Fruit fly (Drosophila melanogaster): ENCODE measurements around the gene CG2182.

The CG2182 gene

dm6 chr3R:5620387-5620956 lies 39.2 kb downstream of the CG2182 start:
- TF ChIP-seq CG17801 (GFP tag; optimal IDR thresholded peaks at IDR 0.05; ENCODE audit: partially characterized antibody): no peak

- no peak for TF ChIP-seq CG17801 (GFP tag; optimal IDR thresholded peaks at IDR 0.05; ENCODE audit: partially characterized antibody)
These were observed 41.6 kb downstream of the CG2182 start for dm6 chr3R:5617923-5618623.

- no peak for TF ChIP-seq CG17801 (GFP tag; optimal IDR thresholded peaks at IDR 0.05; ENCODE audit: partially characterized antibody)
These were observed 44.2 kb downstream of the CG2182 start for dm6 chr3R:5615484-5615883.

- peak; percentile 55 for TF ChIP-seq CG17801 (GFP tag; optimal IDR thresholded peaks at IDR 0.05; ENCODE audit: partially characterized antibody)
These were observed 46.6 kb downstream of the CG2182 start, which contains the start of gene Atu for dm6 chr3R:5613114-5613443. Gene Atu, plus strand, starts transcription at chr3R:5613358.

- no peak for TF ChIP-seq CG17801 (GFP tag; optimal IDR thresholded peaks at IDR 0.05; ENCODE audit: partially characterized antibody)
These were observed 47.2 kb downstream of the CG2182 start, which contains the start of gene Rga for dm6 chr3R:5612372-5613113. Gene Rga, minus strand, starts transcription at chr3R:5613112.

- TF ChIP-seq CG17801 (GFP tag; optimal IDR thresholded peaks at IDR 0.05; ENCODE audit: partially characterized antibody): peak; percentile 4
These were observed 48.0 kb downstream of the CG2182 start for dm6 chr3R:5611733-5612132.

- TF ChIP-seq CG17801 (GFP tag; optimal IDR thresholded peaks at IDR 0.05; ENCODE audit: partially characterized antibody): no peak
These were observed 48.5 kb downstream of the CG2182 start for dm6 chr3R:5611167-5611566.

- no peak for TF ChIP-seq CG17801 (GFP tag; optimal IDR thresholded peaks at IDR 0.05; ENCODE audit: partially characterized antibody)
These were observed 49.1 kb downstream of the CG2182 start for dm6 chr3R:5610656-5611055.

- TF ChIP-seq CG17801 (GFP tag; optimal IDR thresholded peaks at IDR 0.05; ENCODE audit: partially characterized antibody): no peak
These were observed 51.3 kb downstream of the CG2182 start for dm6 chr3R:5608422-5608821.

- no peak for TF ChIP-seq CG17801 (GFP tag; optimal IDR thresholded peaks at IDR 0.05; ENCODE audit: partially characterized antibody)
These were observed 53.2 kb downstream of the CG2182 start, which contains the start of gene asl for dm6 chr3R:5606477-5606876. Gene asl, minus strand, starts transcription at chr3R:5606543.
